Fruit fly (Drosophila melanogaster) whole organism, embryonic: ENCODE results near the gene Iru.
A peak's percentile ranks its signal among the peaks of the same experiment; 100 is the strongest.

Experiments used
- B-H1 ChIP-seq: fragments of 200-800 bp; sonication (Bioruptor generic); IDR thresholded peaks from 3 replicates; pipeline ENCODE4 v1.3.6; 2022; ENCODE audit warnings: missing biosample characterization, missing genetic modification characterization
- CG13287 ChIP-seq: fragments of 200-800 bp; sonication (Bioruptor generic); IDR thresholded peaks from 2 replicates; pipeline ENCODE4 v1.3.6; 2022; ENCODE audit warnings: missing biosample characterization, missing genetic modification characterization; ENCODE audit not compliant: partially characterized antibody
- CG13624 ChIP-seq: fragments of 200-800 bp; sonication (Bioruptor generic); optimal IDR thresholded peaks from 2 replicates; lab custom pipeline; 2016; ENCODE audit warnings: missing biosample characterization, missing genetic modification characterization
- CG1603 ChIP-seq: fragments of 200-800 bp; sonication (Bioruptor generic); optimal IDR thresholded peaks from 2 replicates; lab custom pipeline; 2019; ENCODE audit warnings: missing biosample characterization, mild to moderate bottlenecking, missing genetic modification characterization, moderate library complexity
- CG17186 ChIP-seq: fragments of 200-800 bp; sonication (Bioruptor generic); optimal IDR thresholded peaks from 3 replicates; lab custom pipeline; 2017; ENCODE audit warnings: missing biosample characterization, missing genetic modification reagents, missing genetic modification characterization
- CG17361 ChIP-seq: fragments of 200-800 bp; sonication (Bioruptor generic); IDR thresholded peaks from 3 replicates; pipeline ENCODE4 v1.3.6; 2022; ENCODE audit warnings: missing biosample characterization, missing genetic modification characterization
- CG17568 ChIP-seq: fragments of 200-800 bp; sonication (Bioruptor generic); optimal IDR thresholded peaks from 2 replicates; lab custom pipeline; 2018; ENCODE audit warnings: missing biosample characterization, mild to moderate bottlenecking, missing genetic modification characterization, moderate library complexity
- CG17612 ChIP-seq: fragments of 200-800 bp; sonication (Bioruptor generic); IDR thresholded peaks from 2 replicates; pipeline ENCODE4 v1.3.6; 2022; ENCODE audit warnings: missing biosample characterization, missing genetic modification characterization
- CG2120 ChIP-seq: fragments of 200-800 bp; sonication (Bioruptor generic); optimal IDR thresholded peaks from 3 replicates; lab custom pipeline; 2016; ENCODE audit warnings: missing biosample characterization, missing genetic modification characterization
- CG2678 ChIP-seq: fragments of 200-800 bp; sonication (Bioruptor generic); optimal IDR thresholded peaks from 3 replicates; lab custom pipeline; 2019; ENCODE audit warnings: missing biosample characterization, mild to moderate bottlenecking, missing genetic modification characterization, moderate library complexity
- CG2712 ChIP-seq: fragments of 200-800 bp; optimal IDR thresholded peaks from 3 replicates; lab custom pipeline; 2019; ENCODE audit warnings: missing biosample characterization, mild to moderate bottlenecking, missing genetic modification characterization, moderate library complexity
- CG2889 ChIP-seq: fragments of 200-800 bp; sonication (Bioruptor generic); IDR thresholded peaks from 3 replicates; pipeline ENCODE4 v1.3.6; 2022; ENCODE audit warnings: missing biosample characterization, missing genetic modification characterization
- CG6813 ChIP-seq: fragments of 200-800 bp; sonication (Bioruptor generic); optimal IDR thresholded peaks from 2 replicates; lab custom pipeline; 2017; ENCODE audit warnings: missing biosample characterization, missing genetic modification characterization, mild to moderate bottlenecking, moderate library complexity, missing genetic modification reagents
- CG7786 ChIP-seq: fragments of 200-800 bp; sonication (Bioruptor generic); optimal IDR thresholded peaks from 2 replicates; lab custom pipeline; 2016; ENCODE audit warnings: missing biosample characterization, missing genetic modification characterization
- CG9817 ChIP-seq: fragments of 200-800 bp; sonication (Bioruptor generic); optimal IDR thresholded peaks from 2 replicates; lab custom pipeline; 2018; ENCODE audit warnings: missing biosample characterization, mild to moderate bottlenecking, missing genetic modification characterization, moderate library complexity
- D19A ChIP-seq: fragments of 200-800 bp; optimal IDR thresholded peaks from 3 replicates; lab custom pipeline; 2019; ENCODE audit warnings: missing biosample characterization, mild to moderate bottlenecking, missing genetic modification characterization, moderate library complexity
- Dad ChIP-seq: fragments of 200-800 bp; sonication (Bioruptor generic); optimal IDR thresholded peaks from 3 replicates; lab custom pipeline; 2016; ENCODE audit warnings: missing biosample characterization, missing genetic modification characterization
- Dek ChIP-seq: fragments of 200-800 bp; sonication (Bioruptor generic); optimal IDR thresholded peaks from 3 replicates; lab custom pipeline; 2019; ENCODE audit warnings: missing biosample characterization, mild to moderate bottlenecking, missing genetic modification characterization, moderate library complexity
- Eip74EF ChIP-seq, 2 experiments: fragments of 200-800 bp in 1 of 2; fragments of >200 bp in 1 of 2; sonication (Bioruptor generic) in 1 of 2; optimal IDR thresholded peaks; 2 replicates each; lab custom pipeline; 2017 to 2019; ENCODE audit warnings: missing biosample characterization in 2 of 2, missing genetic modification characterization in 2 of 2, mild to moderate bottlenecking in 1 of 2, moderate library complexity in 1 of 2
- Hr51 ChIP-seq, 2 experiments: fragments of 200-800 bp; sonication (Bioruptor generic); optimal IDR thresholded peaks; 2 replicates in 1 of 2; 3 replicates in 1 of 2; lab custom pipeline; 2016 to 2018; ENCODE audit warnings: missing biosample characterization in 2 of 2, missing genetic modification characterization in 2 of 2, mild to moderate bottlenecking in 1 of 2, moderate library complexity in 1 of 2
- Lhr ChIP-seq: fragments of 200-800 bp; sonication (Bioruptor generic); optimal IDR thresholded peaks from 3 replicates; lab custom pipeline; 2017; ENCODE audit warnings: mild to moderate bottlenecking, missing biosample characterization, missing genetic modification reagents, missing genetic modification characterization
- Mad ChIP-seq: fragments of 200-800 bp; sonication (Bioruptor generic); optimal IDR thresholded peaks from 2 replicates; lab custom pipeline; 2016; ENCODE audit warnings: missing biosample characterization, missing genetic modification characterization
- Myb ChIP-seq: fragments of 200-800 bp; sonication (Bioruptor generic); optimal IDR thresholded peaks from 2 replicates; lab custom pipeline; 2016; ENCODE audit warnings: missing biosample characterization, missing genetic modification characterization
- NC2α ChIP-seq: fragments of 200-800 bp; sonication (Bioruptor generic); optimal IDR thresholded peaks from 2 replicates; lab custom pipeline; 2016; ENCODE audit warnings: missing biosample characterization, missing genetic modification characterization
- Neu2 ChIP-seq: fragments of 200-800 bp; sonication (Bioruptor generic); optimal IDR thresholded peaks from 3 replicates; lab custom pipeline; 2016; ENCODE audit warnings: missing biosample characterization, missing genetic modification characterization, borderline replicate concordance
- NfI ChIP-seq: fragments of 200-800 bp; sonication (Bioruptor generic); optimal IDR thresholded peaks from 3 replicates; lab custom pipeline; 2018; ENCODE audit warnings: missing biosample characterization, mild to moderate bottlenecking, missing genetic modification characterization, moderate library complexity
- Oli ChIP-seq: fragments of 200-800 bp; sonication (Bioruptor generic); optimal IDR thresholded peaks from 2 replicates; lab custom pipeline; 2018; ENCODE audit warnings: missing biosample characterization, mild to moderate bottlenecking, missing genetic modification characterization, moderate library complexity
- Scr ChIP-seq: fragments of 200-800 bp; sonication (Bioruptor generic); IDR thresholded peaks from 2 replicates; pipeline ENCODE4 v1.3.6; 2022; ENCODE audit warnings: missing biosample characterization, missing genetic modification characterization; ENCODE audit not compliant: partially characterized antibody
- Spps ChIP-seq: fragments of 200-800 bp; sonication (Bioruptor generic); optimal IDR thresholded peaks from 2 replicates; lab custom pipeline; 2018; ENCODE audit warnings: missing biosample characterization, mild to moderate bottlenecking, missing genetic modification characterization
- Sry-δ ChIP-seq: fragments of 200-800 bp; sonication (Bioruptor generic); optimal IDR thresholded peaks from 2 replicates; lab custom pipeline; 2016; ENCODE audit warnings: missing biosample characterization, missing genetic modification characterization
- Ssrp ChIP-seq: fragments of 200-800 bp; sonication (Bioruptor generic); optimal IDR thresholded peaks from 2 replicates; lab custom pipeline; 2018; ENCODE audit warnings: missing biosample characterization, mild to moderate bottlenecking, missing genetic modification characterization, moderate library complexity
- Xrp1 ChIP-seq: fragments of 200-800 bp; sonication (Bioruptor generic); IDR thresholded peaks from 2 replicates; pipeline ENCODE4 v1.3.6; 2022; ENCODE audit warnings: missing biosample characterization, missing genetic modification characterization
- chif ChIP-seq, 2 experiments: fragments of 200-800 bp; sonication (Bioruptor generic); optimal IDR thresholded peaks; 3 replicates each; lab custom pipeline; 2016; ENCODE audit warnings: missing biosample characterization in 2 of 2, missing genetic modification characterization in 2 of 2
- dpn ChIP-seq, 2 experiments: fragments of 200-800 bp; sonication (Bioruptor generic); optimal IDR thresholded peaks; 3 replicates each; lab custom pipeline; 2016; ENCODE audit warnings: missing biosample characterization in 2 of 2, missing genetic modification characterization in 2 of 2
- gce ChIP-seq: fragments of 200-800 bp; sonication (Bioruptor generic); IDR thresholded peaks from 3 replicates; pipeline ENCODE4 v1.3.6; 2022; ENCODE audit warnings: missing biosample characterization, missing genetic modification characterization
- gcm2 ChIP-seq: fragments of 200-800 bp; sonication (Bioruptor generic); optimal IDR thresholded peaks from 2 replicates; lab custom pipeline; 2016; ENCODE audit warnings: missing biosample characterization, missing genetic modification characterization
- lov ChIP-seq, 2 experiments: fragments of 200-800 bp in 1 of 2; fragments of >200 bp in 1 of 2; sonication (Bioruptor generic) in 1 of 2; IDR thresholded peaks in 1 of 2; optimal IDR thresholded peaks in 1 of 2; 2 replicates in 1 of 2; 3 replicates in 1 of 2; pipeline versions ENCODE4 v1.3.6 to Lab custom; 2017 to 2022; ENCODE audit warnings: missing biosample characterization in 1 of 2, missing genetic modification characterization in 1 of 2
- luna ChIP-seq: fragments of 200-800 bp; sonication (Bioruptor generic); optimal IDR thresholded peaks from 2 replicates; lab custom pipeline; 2016; ENCODE audit warnings: missing biosample characterization, missing genetic modification characterization
- nmo ChIP-seq: fragments of 200-800 bp; sonication (Bioruptor generic); optimal IDR thresholded peaks from 2 replicates; lab custom pipeline; 2018; ENCODE audit warnings: missing biosample characterization, mild to moderate bottlenecking, missing genetic modification characterization, moderate library complexity
- phol ChIP-seq: fragments of 200-800 bp; sonication (Bioruptor generic); optimal IDR thresholded peaks from 3 replicates; lab custom pipeline; 2018; ENCODE audit warnings: missing biosample characterization, mild to moderate bottlenecking, missing genetic modification characterization, moderate library complexity
- row ChIP-seq: fragments of 200-800 bp; sonication (Bioruptor generic); IDR thresholded peaks from 3 replicates; pipeline ENCODE4 v1.3.6; 2022; ENCODE audit warnings: missing biosample characterization, missing genetic modification characterization
- seq ChIP-seq: fragments of 200-800 bp; sonication (Bioruptor generic); IDR thresholded peaks from 2 replicates; pipeline ENCODE4 v1.3.6; 2022; ENCODE audit warnings: missing biosample characterization, missing genetic modification characterization
- so ChIP-seq: fragments of 200-800 bp; sonication (Bioruptor generic); IDR thresholded peaks from 3 replicates; pipeline ENCODE4 v1.3.6; 2022; ENCODE audit warnings: missing biosample characterization, missing genetic modification characterization
- tio ChIP-seq: fragments of 200-800 bp; sonication (Bioruptor generic); optimal IDR thresholded peaks from 2 replicates; lab custom pipeline; 2017; ENCODE audit warnings: missing biosample characterization, missing genetic modification characterization, inconsistent platforms
- trem ChIP-seq: fragments of 200-800 bp; optimal IDR thresholded peaks from 3 replicates; lab custom pipeline; 2019; ENCODE audit warnings: missing biosample characterization, mild to moderate bottlenecking, missing genetic modification characterization, moderate library complexity
- unc-4 ChIP-seq: fragments of 200-800 bp; sonication (Bioruptor generic); IDR thresholded peaks from 2 replicates; pipeline ENCODE4 v1.3.6; 2022; ENCODE audit warnings: missing biosample characterization, missing genetic modification characterization; ENCODE audit not compliant: partially characterized antibody

The Iru gene

dm6 chr3R:8979850-8980775, 26.1 kb upstream of the Iru start (continued):
- TF ChIP-seq Dek (peak; percentile 69), Sry-δ (GFP tag; lab: Kevin White, UChicago) (peak; percentile 6), CG1603 (tag; lab: Kevin White, UChicago) (peak; percentile 32), CG13287 (GFP tag; lab: Robert Waterston, UW) (peak; percentile 2), chif (GFP tag; optimal IDR thresholded peaks at IDR 0.05; lab: Kevin White, UChicago) (peak in 1 of 2 experiments; percentile 30), phol (tag; lab: Kevin White, UChicago) (peak; percentile 16), gcm2 (GFP tag; lab: Kevin White, UChicago) (peak; percentile 3), CG2678 (tag; lab: Kevin White, UChicago) (peak; percentile 8), D19A (tag; lab: Kevin White, UChicago) (peak; percentile 25), NfI (peak; percentile 24), Myb (GFP tag; lab: Kevin White, UChicago) (no peak), dpn (GFP tag; optimal IDR thresholded peaks at IDR 0.05; lab: Kevin White, UChicago) (peak in 1 of 2 experiments; percentile 28), CG7786 (no peak), Eip74EF (GFP tag; optimal IDR thresholded peaks at IDR 0.05; lab: Kevin White, UChicago) (peak in 1 of 2 experiments; percentile 22), tio (GFP tag; lab: Kevin White, UChicago) (no peak), CG17186 (GFP tag; lab: Kevin White, UChicago) (peak; percentile 33), Mad (GFP tag; lab: Kevin White, UChicago) (peak; percentile 14), Dad (peak; percentile 1), Ssrp (no peak), Scr (GFP tag; lab: Robert Waterston, UW) (0 out of 2 replicates have a peak, but pooled peaks have one; percentile 20), luna (GFP tag; lab: Kevin White, UChicago) (peak; percentile 11), Oli (tag; lab: Kevin White, UChicago) (no peak), B-H1 (GFP tag; lab: Robert Waterston, UW) (0 out of 3 replicates have a peak, but pooled peaks have one; percentile 12), CG2712 (tag; lab: Kevin White, UChicago) (peak; percentile 44), CG13624 (GFP tag; lab: Kevin White, UChicago) (peak; percentile 81), Xrp1 (GFP tag; lab: Robert Waterston, UW) (0 out of 2 replicates have a peak, but pooled peaks have one; percentile 30), CG2120 (GFP tag; lab: Kevin White, UChicago) (peak; percentile 2), Hr51 (GFP tag; optimal IDR thresholded peaks at IDR 0.05; lab: Kevin White, UChicago) (peak in 1 of 2 experiments; percentile 10), nmo (peak; percentile 35), CG6813 (GFP tag; lab: Kevin White, UChicago) (no peak), row (GFP tag; lab: Robert Waterston, UW) (peak; percentile 44; the same call in 1 of the 3 replicates), Lhr (GFP tag; lab: Kevin White, UChicago) (peak; percentile 45), NC2α (GFP tag; lab: Kevin White, UChicago) (no peak), lov (optimal IDR thresholded peaks at IDR 0.05; lab: Kevin White, UChicago) (no peak), lov (GFP tag; IDR thresholded peaks at IDR 0.05; lab: Robert Waterston, UW) (0 out of 3 replicates have a peak, but pooled peaks have one; percentile 4), Neu2 (no peak), so (GFP tag; lab: Robert Waterston, UW) (0 out of 3 replicates have a peak, but pooled peaks have one; percentile 27), CG9817 (tag; lab: Kevin White, UChicago) (peak; percentile 23), unc-4 (GFP tag; lab: Robert Waterston, UW) (peak; percentile 39; the same call in 1 of the 2 replicates), CG17568 (GFP tag; lab: Kevin White, UChicago) (peak; percentile 2), Spps (tag; lab: Kevin White, UChicago) (no peak), seq (GFP tag; lab: Robert Waterston, UW) (peak; percentile 54), CG17612 (GFP tag; lab: Robert Waterston, UW) (no peak), CG17361 (GFP tag; lab: Robert Waterston, UW) (peak; percentile 35; the same call in 1 of the 3 replicates), trem (tag; lab: Kevin White, UChicago) (peak; percentile 27), CG2889 (no peak), gce (GFP tag; lab: Robert Waterston, UW) (no peak)
